Fruit fly (Drosophila melanogaster): ENCODE results near the gene CG14315.
A peak's percentile ranks its signal among the peaks of the same experiment; 100 is the strongest.

The CG14315 gene

DNA sequence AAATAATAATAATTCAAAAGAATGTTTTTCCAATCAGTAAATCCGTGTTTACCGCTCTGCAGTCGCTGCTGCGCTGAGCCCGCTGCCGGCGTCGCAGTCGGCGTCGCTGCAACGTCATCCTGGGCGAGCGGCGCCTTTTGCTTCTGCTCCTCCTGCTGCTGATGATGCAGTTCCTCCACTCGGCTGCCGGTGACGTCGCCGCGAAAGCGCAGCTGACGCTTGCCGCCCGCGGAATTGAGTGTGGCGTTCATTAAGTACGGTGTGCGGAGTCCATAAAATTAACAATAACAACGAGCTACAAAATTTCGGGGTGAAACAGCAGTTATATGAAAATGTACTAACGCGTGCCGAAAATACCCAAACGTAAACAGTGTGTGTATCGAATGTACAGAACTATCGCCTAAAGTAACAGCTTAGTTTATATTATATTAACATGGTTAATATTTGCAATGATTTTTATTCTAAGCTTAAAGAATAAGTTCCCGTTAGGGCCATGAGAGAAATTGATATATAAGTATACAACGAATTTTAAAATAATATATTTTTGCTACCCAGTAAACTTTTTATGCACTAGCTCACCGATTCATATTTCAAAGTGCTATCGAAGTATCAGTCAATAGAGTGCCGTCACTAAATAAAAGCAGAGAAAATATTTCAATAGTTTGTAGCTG, 5.7 kb downstream of the CG14315 start, which contains the start of the genes CG7218 and Cbp20 (continued):
- TF ChIP-seq CG13424 (tag; optimal IDR thresholded peaks at IDR 0.05) = peak; percentile 78
- TF ChIP-seq Atf6 (GFP tag; IDR thresholded peaks at IDR 0.05) = peak; percentile 59
- no peak for TF ChIP-seq toy (GFP tag; IDR thresholded peaks at IDR 0.05)
- peak; percentile 62 for TF ChIP-seq Dref (GFP tag; IDR thresholded peaks at IDR 0.05)
- no peak for TF ChIP-seq nom (GFP tag; optimal IDR thresholded peaks at IDR 0.05)
- TF ChIP-seq gsb-n (tag; optimal IDR thresholded peaks at IDR 0.05) = peak; percentile 20
- no peak for TF ChIP-seq CG2199 (GFP tag; IDR thresholded peaks at IDR 0.05)
- TF ChIP-seq salm (tag; optimal IDR thresholded peaks at IDR 0.05) = no peak
- peak; percentile 51 for TF ChIP-seq Atf3 (GFP tag; optimal IDR thresholded peaks at IDR 0.05)
- 0 out of 2 replicates have a peak, but pooled peaks have one; percentile 26 for TF ChIP-seq esg (GFP tag; conservative IDR thresholded peaks at IDR 0.05)
- peak; percentile 72 for TF ChIP-seq CHES-1-like (GFP tag; optimal IDR thresholded peaks at IDR 0.05)
- peak; percentile 89 for TF ChIP-seq sna (GFP tag; IDR thresholded peaks at IDR 0.05; ENCODE audit: partially characterized antibody)
- TF ChIP-seq CG10431 (GFP tag; optimal IDR thresholded peaks at IDR 0.05) = no peak
- TF ChIP-seq dysf (GFP tag; IDR thresholded peaks at IDR 0.05) = peak; percentile 76
- peak; percentile 85 for TF ChIP-seq CG16813 (GFP tag; IDR thresholded peaks at IDR 0.05; ENCODE audit: partially characterized antibody)
- TF ChIP-seq pan (optimal IDR thresholded peaks at IDR 0.05) = no peak
- peak in 1 of 2 experiments; percentile 82 for TF ChIP-seq pan (GFP tag; optimal IDR thresholded peaks at IDR 0.05 in 1 of 2, IDR thresholded peaks at IDR 0.05 in 1 of 2)
- TF ChIP-seq ranshi (GFP tag; IDR thresholded peaks at IDR 0.05) = peak; percentile 78
- TF ChIP-seq CG14050 (GFP tag; IDR thresholded peaks at IDR 0.05) = peak; percentile 54
- TF ChIP-seq Pdp1 (GFP tag; optimal IDR thresholded peaks at IDR 0.05) = peak; percentile 58 to 71
- peak; percentile 43 for TF ChIP-seq tup (GFP tag; optimal IDR thresholded peaks at IDR 0.05)
- TF ChIP-seq Camta (GFP tag; optimal IDR thresholded peaks at IDR 0.05) = peak; percentile 52
- TF ChIP-seq Oaz (GFP tag; IDR thresholded peaks at IDR 0.05) = no peak
- TF ChIP-seq Bteb2 (GFP tag; optimal IDR thresholded peaks at IDR 0.05) = peak; percentile 68
- peak; percentile 69; the same call in 1 of the 3 replicates for TF ChIP-seq CG6175 (GFP tag; IDR thresholded peaks at IDR 0.05)
- no peak for TF ChIP-seq CG10959 (GFP tag; IDR thresholded peaks at IDR 0.05)
- peak; percentile 86 for TF ChIP-seq CG12659 (GFP tag; optimal IDR thresholded peaks at IDR 0.05)
- TF ChIP-seq Med (GFP tag) = peak; percentile 95
- TF ChIP-seq sqz (GFP tag; optimal IDR thresholded peaks at IDR 0.05) = no peak
- peak; percentile 16 for TF ChIP-seq Dad (GFP tag; optimal IDR thresholded peaks at IDR 0.05)
- peak; percentile 58; the same call in 1 of the 2 replicates for TF ChIP-seq CG14667 (GFP tag; IDR thresholded peaks at IDR 0.05)
- no peak; the same call in 2 of the 3 replicates for TF ChIP-seq gce (GFP tag; IDR thresholded peaks at IDR 0.05)
- TF ChIP-seq Scr (GFP tag; IDR thresholded peaks at IDR 0.05; ENCODE audit: partially characterized antibody) = peak; percentile 91
- TF ChIP-seq CG6765 (GFP tag; optimal IDR thresholded peaks at IDR 0.05) = no peak
- no peak for TF ChIP-seq CG12071 (GFP tag; optimal IDR thresholded peaks at IDR 0.05)
- TF ChIP-seq Dip3 (GFP tag; optimal IDR thresholded peaks at IDR 0.05) = peak; percentile 60
- TF ChIP-seq E2f1 (GFP tag; IDR thresholded peaks at IDR 0.05) = peak; percentile 76
- TF ChIP-seq vnd (GFP tag; IDR thresholded peaks at IDR 0.05; ENCODE audit: partially characterized antibody) = peak; percentile 80
- TF ChIP-seq CG1529 (GFP tag; optimal IDR thresholded peaks at IDR 0.05) = peak; percentile 18
- TF ChIP-seq CG17612 (GFP tag; IDR thresholded peaks at IDR 0.05) = peak; percentile 52; the same call in 1 of the 2 replicates
- TF ChIP-seq br (optimal IDR thresholded peaks at IDR 0.05) = no peak
- peak; percentile 64 for TF ChIP-seq CG15601 (tag; optimal IDR thresholded peaks at IDR 0.05)
- peak; percentile 45 for TF ChIP-seq dm (GFP tag; optimal IDR thresholded peaks at IDR 0.05)
- peak; percentile 57 for TF ChIP-seq CG12942 (GFP tag; optimal IDR thresholded peaks at IDR 0.05)
- peak; percentile 93 for TF ChIP-seq CG11560 (tag; IDR thresholded peaks at IDR 0.05)
- peak; percentile 31 for TF ChIP-seq Jarid2 (GFP tag; optimal IDR thresholded peaks at IDR 0.05)
- peak; percentile 21 for TF ChIP-seq CG7928 (GFP tag; optimal IDR thresholded peaks at IDR 0.05)
- TF ChIP-seq HLHmδ (GFP tag; optimal IDR thresholded peaks at IDR 0.05) = no peak
- peak; percentile 32 for TF ChIP-seq D19A (tag; optimal IDR thresholded peaks at IDR 0.05)
- peak; percentile 8 for TF ChIP-seq slp2 (GFP tag; optimal IDR thresholded peaks at IDR 0.05)

All from whole organism, embryonic.